Worm (Caenorhabditis elegans): ENCODE measurements around the gene set-31.

- TF ChIP-seq pqm-1 (tag; optimal IDR thresholded peaks at IDR 0.05) (no peak), sdc-2 (tag; optimal IDR thresholded peaks at IDR 0.05) (no peak), ceh-22 (tag; optimal IDR thresholded peaks at IDR 0.05) (no peak), pha-4 (tag; optimal IDR thresholded peaks at IDR 0.05) (no peak), nhr-11 (tag; optimal IDR thresholded peaks at IDR 0.05) (no peak), pros-1 (tag; optimal IDR thresholded peaks at IDR 0.05) (no peak), ceh-19 (GFP tag; optimal IDR thresholded peaks at IDR 0.05) (no peak), hlh-30 (tag; optimal IDR thresholded peaks at IDR 0.05; ENCODE audit: insufficient read depth) (no peak), ets-4 (tag; optimal IDR thresholded peaks at IDR 0.05) (no peak), eyg-1 (tag; optimal IDR thresholded peaks at IDR 0.05) (no peak), ztf-16 (tag; optimal IDR thresholded peaks at IDR 0.05) (no peak), nfya-1 (tag; optimal IDR thresholded peaks at IDR 0.05) (no peak)
Observed at ce11 chrV:14393504-14393903, 24.2 kb upstream of the set-31 start, which contains the start of gene C15H11.1.

Measured in whole organism, late embryonic.